Fruit fly (Drosophila melanogaster) whole organism, embryonic: ENCODE data around the gene GatB.

ENCODE experiments used
- Bteb2 ChIP-seq: fragments of 200-800 bp; sonication (Bioruptor generic); optimal IDR thresholded peaks from 2 replicates; lab custom pipeline; 2016; ENCODE audit warnings: missing biosample characterization, missing genetic modification characterization
- CG11398 ChIP-seq: fragments of 200-800 bp; sonication (Bioruptor generic); optimal IDR thresholded peaks from 2 replicates; lab custom pipeline; 2016; ENCODE audit warnings: missing biosample characterization, missing genetic modification characterization
- CG11504 ChIP-seq: fragments of 200-800 bp; sonication (Bioruptor generic); optimal IDR thresholded peaks from 3 replicates; lab custom pipeline; 2019; ENCODE audit warnings: missing biosample characterization, mild to moderate bottlenecking, missing genetic modification characterization, moderate library complexity
- CG12299 ChIP-seq: fragments of 200-800 bp; sonication (Bioruptor generic); optimal IDR thresholded peaks from 2 replicates; lab custom pipeline; 2018; ENCODE audit warnings: missing biosample characterization, mild to moderate bottlenecking, missing genetic modification characterization
- CG13624 ChIP-seq: fragments of 200-800 bp; sonication (Bioruptor generic); optimal IDR thresholded peaks from 2 replicates; lab custom pipeline; 2016; ENCODE audit warnings: missing biosample characterization, missing genetic modification characterization
- CG1647 ChIP-seq: fragments of 200-800 bp; sonication (Bioruptor generic); optimal IDR thresholded peaks from 3 replicates; lab custom pipeline; 2016; ENCODE audit warnings: missing biosample characterization, missing genetic modification characterization
- CG16815 ChIP-seq: fragments of 200-800 bp; sonication (Bioruptor generic); optimal IDR thresholded peaks from 3 replicates; lab custom pipeline; 2017; ENCODE audit warnings: missing biosample characterization, mild to moderate bottlenecking, missing genetic modification characterization
- CG18262 ChIP-seq: fragments of 200-800 bp; optimal IDR thresholded peaks from 3 replicates; lab custom pipeline; 2019; ENCODE audit warnings: missing biosample characterization, mild to moderate bottlenecking, missing genetic modification characterization, moderate library complexity
- CG2202 ChIP-seq: fragments of 200-800 bp; sonication (Bioruptor generic); optimal IDR thresholded peaks from 2 replicates; lab custom pipeline; 2018; ENCODE audit warnings: missing biosample characterization, mild to moderate bottlenecking, missing genetic modification characterization
- CG2889 ChIP-seq: fragments of 200-800 bp; sonication (Bioruptor generic); IDR thresholded peaks from 3 replicates; pipeline ENCODE4 v1.3.6; 2022; ENCODE audit warnings: missing biosample characterization, missing genetic modification characterization
- CG33557 ChIP-seq: fragments of 200-800 bp; sonication (Bioruptor generic); optimal IDR thresholded peaks from 2 replicates; lab custom pipeline; 2019; ENCODE audit warnings: missing biosample characterization, mild to moderate bottlenecking, missing genetic modification characterization, moderate library complexity
- CG34224 ChIP-seq: fragments of 200-800 bp; sonication (Bioruptor generic); IDR thresholded peaks from 3 replicates; pipeline ENCODE4 v1.3.6; 2022; ENCODE audit warnings: missing biosample characterization, missing genetic modification characterization; ENCODE audit not compliant: partially characterized antibody
- CG4360 ChIP-seq: fragments of 200-800 bp; sonication (Bioruptor generic); IDR thresholded peaks from 2 replicates; pipeline ENCODE4 v1.3.6; 2022; ENCODE audit warnings: missing biosample characterization, missing genetic modification characterization
- CG4854 ChIP-seq: fragments of 200-800 bp; sonication (Bioruptor generic); optimal IDR thresholded peaks from 2 replicates; lab custom pipeline; 2016; ENCODE audit warnings: missing biosample characterization, missing genetic modification characterization, inconsistent platforms
- CG5180 ChIP-seq: fragments of 200-800 bp; sonication (Bioruptor generic); optimal IDR thresholded peaks from 3 replicates; lab custom pipeline; 2017; ENCODE audit warnings: missing biosample characterization, missing genetic modification characterization, mild to moderate bottlenecking, moderate library complexity, missing genetic modification reagents
- CG5245 ChIP-seq: fragments of 200-800 bp; sonication (Bioruptor generic); optimal IDR thresholded peaks from 3 replicates; lab custom pipeline; 2016; ENCODE audit warnings: missing biosample characterization, missing genetic modification characterization
- CG6654 ChIP-seq: fragments of 200-800 bp; sonication (Bioruptor generic); optimal IDR thresholded peaks from 2 replicates; lab custom pipeline; 2017; ENCODE audit warnings: missing biosample characterization, mild to moderate bottlenecking, missing genetic modification characterization
- D ChIP-seq, 2 experiments: fragments of 200-800 bp in 1 of 2; fragments of >200 bp in 1 of 2; sonication (Bioruptor generic) in 1 of 2; optimal IDR thresholded peaks; 2 replicates in 1 of 2; 3 replicates in 1 of 2; lab custom pipeline; 2017; ENCODE audit warnings: mild to moderate bottlenecking in 1 of 2, missing biosample characterization in 1 of 2, missing genetic modification characterization in 1 of 2, missing genetic modification reagents in 1 of 2
- Dek ChIP-seq: fragments of 200-800 bp; sonication (Bioruptor generic); optimal IDR thresholded peaks from 3 replicates; lab custom pipeline; 2019; ENCODE audit warnings: missing biosample characterization, mild to moderate bottlenecking, missing genetic modification characterization, moderate library complexity
- Doc2 ChIP-seq: fragments of 200-800 bp; sonication (Bioruptor generic); IDR thresholded peaks from 2 replicates; pipeline ENCODE4 v1.3.6; 2022; ENCODE audit warnings: missing biosample characterization, missing genetic modification characterization
- Doc3 ChIP-seq: fragments of 200-800 bp; sonication (Bioruptor generic); IDR thresholded peaks from 3 replicates; pipeline ENCODE4 v1.3.6; 2022; ENCODE audit warnings: missing biosample characterization, missing genetic modification characterization; ENCODE audit not compliant: partially characterized antibody
- H2.0 ChIP-seq: fragments of 200-800 bp; sonication (Bioruptor generic); IDR thresholded peaks from 2 replicates; pipeline ENCODE4 v1.3.6; 2022; ENCODE audit warnings: missing biosample characterization, missing genetic modification characterization
- MTF-1 ChIP-seq: fragments of 200-800 bp; sonication (Bioruptor generic); optimal IDR thresholded peaks from 2 replicates; lab custom pipeline; 2018; ENCODE audit warnings: missing biosample characterization, mild to moderate bottlenecking, missing genetic modification characterization, borderline replicate concordance
- Mad ChIP-seq: fragments of 200-800 bp; sonication (Bioruptor generic); optimal IDR thresholded peaks from 2 replicates; lab custom pipeline; 2016; ENCODE audit warnings: missing biosample characterization, missing genetic modification characterization
- Six4 ChIP-seq: fragments of 200-800 bp; sonication (Bioruptor generic); optimal IDR thresholded peaks from 2 replicates; lab custom pipeline; 2016; ENCODE audit warnings: missing biosample characterization, missing genetic modification characterization
- Sry-β ChIP-seq: fragments of 200-800 bp; sonication (Bioruptor generic); optimal IDR thresholded peaks from 2 replicates; lab custom pipeline; 2018; ENCODE audit warnings: missing biosample characterization, mild to moderate bottlenecking, missing genetic modification characterization, moderate library complexity
- Tbp ChIP-seq: fragments of >200 bp; optimal IDR thresholded peaks from 2 replicates; lab custom pipeline; 2018; ENCODE audit warnings: missing biosample characterization, missing genetic modification characterization
- cad ChIP-seq: fragments of >200 bp; optimal IDR thresholded peaks from 2 replicates; lab custom pipeline; 2017; ENCODE audit warnings: missing biosample characterization, missing genetic modification characterization
- cas ChIP-seq: fragments of 200-800 bp; sonication (Bioruptor generic); IDR thresholded peaks from 2 replicates; pipeline ENCODE4 v1.3.6; 2022; ENCODE audit warnings: missing biosample characterization, missing genetic modification characterization
- cato ChIP-seq: fragments of 200-800 bp; sonication (Bioruptor generic); optimal IDR thresholded peaks from 2 replicates; lab custom pipeline; 2016; ENCODE audit warnings: missing biosample characterization, missing genetic modification characterization, borderline replicate concordance
- cg ChIP-seq: fragments of 200-800 bp; sonication (Bioruptor generic); optimal IDR thresholded peaks from 3 replicates; lab custom pipeline; 2019; ENCODE audit warnings: missing biosample characterization, mild to moderate bottlenecking, missing genetic modification characterization, moderate library complexity
- fd64A ChIP-seq: fragments of 200-800 bp; sonication (Bioruptor generic); optimal IDR thresholded peaks from 3 replicates; lab custom pipeline; 2018; ENCODE audit warnings: missing biosample characterization, mild to moderate bottlenecking, missing genetic modification characterization
- fd96Cb ChIP-seq: fragments of 200-800 bp; sonication (Bioruptor generic); optimal IDR thresholded peaks from 2 replicates; lab custom pipeline; 2018; ENCODE audit warnings: missing biosample characterization, mild to moderate bottlenecking, missing genetic modification characterization, moderate library complexity
- ftz-f1 ChIP-seq: fragments of 200-800 bp; sonication (Bioruptor generic); optimal IDR thresholded peaks from 2 replicates; lab custom pipeline; 2016; ENCODE audit warnings: missing biosample characterization, missing genetic modification characterization
- fu2 ChIP-seq: fragments of 200-800 bp; sonication (Bioruptor generic); optimal IDR thresholded peaks from 2 replicates; lab custom pipeline; 2016; ENCODE audit warnings: missing biosample characterization, missing genetic modification characterization
- gcm2 ChIP-seq: fragments of 200-800 bp; sonication (Bioruptor generic); optimal IDR thresholded peaks from 2 replicates; lab custom pipeline; 2016; ENCODE audit warnings: missing biosample characterization, missing genetic modification characterization
- ham ChIP-seq: fragments of 200-800 bp; sonication (Bioruptor generic); IDR thresholded peaks from 2 replicates; pipeline ENCODE4 v1.3.6; 2022; ENCODE audit warnings: missing biosample characterization, missing genetic modification characterization
- ken ChIP-seq: fragments of 200-800 bp; sonication (Bioruptor generic); IDR thresholded peaks from 3 replicates; pipeline ENCODE4 v1.3.6; 2022; ENCODE audit warnings: missing biosample characterization, missing genetic modification characterization
- oc ChIP-seq: fragments of 200-800 bp; sonication (Bioruptor generic); optimal IDR thresholded peaks from 2 replicates; lab custom pipeline; 2018; ENCODE audit warnings: missing biosample characterization, mild to moderate bottlenecking, missing genetic modification characterization, moderate library complexity
- org-1 ChIP-seq: fragments of 200-800 bp; sonication (Bioruptor generic); optimal IDR thresholded peaks from 2 replicates; lab custom pipeline; 2017; ENCODE audit warnings: missing biosample characterization, missing genetic modification characterization
- p53 ChIP-seq: fragments of 200-800 bp; sonication (Bioruptor generic); optimal IDR thresholded peaks from 2 replicates; lab custom pipeline; 2016; ENCODE audit warnings: missing biosample characterization, missing genetic modification characterization
- pan ChIP-seq, 4 experiments: fragments of >200 bp in 3 of 4; fragments of 200-800 bp in 1 of 4; sonication (Bioruptor generic) in 1 of 4; optimal IDR thresholded peaks in 3 of 4; IDR thresholded peaks in 1 of 4; 2 replicates each; pipeline versions ENCODE4 v1.3.6 to Lab custom; 2017 to 2022; ENCODE audit warnings: missing biosample characterization in 2 of 4, missing genetic modification characterization in 2 of 4, mixed read lengths in 1 of 4
- phol ChIP-seq: fragments of 200-800 bp; sonication (Bioruptor generic); optimal IDR thresholded peaks from 3 replicates; lab custom pipeline; 2018; ENCODE audit warnings: missing biosample characterization, mild to moderate bottlenecking, missing genetic modification characterization, moderate library complexity
- scrt ChIP-seq: fragments of 200-800 bp; sonication (Bioruptor generic); optimal IDR thresholded peaks from 2 replicates; lab custom pipeline; 2018; ENCODE audit warnings: missing biosample characterization, mild to moderate bottlenecking, missing genetic modification characterization, moderate library complexity
- shn ChIP-seq: fragments of 200-800 bp; sonication (Bioruptor generic); optimal IDR thresholded peaks from 3 replicates; lab custom pipeline; 2016; ENCODE audit warnings: missing biosample characterization, missing genetic modification characterization
- slbo ChIP-seq: fragments of 200-800 bp; sonication (Bioruptor generic); IDR thresholded peaks from 2 replicates; pipeline ENCODE4 v1.3.6; 2022; ENCODE audit warnings: missing biosample characterization, missing genetic modification characterization
- unpg ChIP-seq: fragments of 200-800 bp; sonication (Bioruptor generic); optimal IDR thresholded peaks from 3 replicates; lab custom pipeline; 2018; ENCODE audit warnings: missing biosample characterization, mild to moderate bottlenecking, missing genetic modification characterization, moderate library complexity
- usp ChIP-seq: fragments of >200 bp; optimal IDR thresholded peaks from 2 replicates; lab custom pipeline; 2017; ENCODE audit warnings: missing biosample characterization, missing genetic modification characterization
- vfl ChIP-seq: fragments of 200-800 bp; sonication (Bioruptor generic); optimal IDR thresholded peaks from 2 replicates; lab custom pipeline; 2016; ENCODE audit warnings: missing biosample characterization, missing genetic modification characterization
- yki ChIP-seq: fragments of >200 bp; optimal IDR thresholded peaks from 3 replicates; lab custom pipeline; 2018
- zen2 ChIP-seq: fragments of 200-800 bp; sonication (Bioruptor generic); IDR thresholded peaks from 3 replicates; pipeline ENCODE4 v1.3.6; 2022; ENCODE audit warnings: missing biosample characterization, missing genetic modification characterization; ENCODE audit not compliant: partially characterized antibody

Gene GatB

DNA sequence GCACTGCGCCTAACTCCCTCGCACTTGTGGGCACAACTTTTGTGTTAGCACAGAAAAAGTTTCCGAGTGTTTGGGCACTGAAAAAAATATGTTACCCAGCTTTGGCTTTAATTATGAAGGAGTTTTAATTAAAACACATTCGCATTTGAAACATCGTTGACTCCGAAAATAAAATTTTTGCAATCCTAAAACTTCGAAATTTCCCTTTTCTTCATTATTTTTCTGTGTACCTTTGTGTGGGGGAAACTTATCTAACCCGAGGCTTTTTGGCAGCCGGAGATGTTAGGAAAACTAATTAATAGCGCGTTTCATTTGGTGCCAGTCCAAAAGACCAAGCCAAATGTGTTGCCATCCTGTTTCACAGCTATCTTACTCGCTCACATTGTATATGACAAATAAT is 38.4 kb downstream of the GatB start (continued):
- TF ChIP-seq CG2202: no peak
- no peak for TF ChIP-seq CG5245 (GFP tag; lab: Kevin White, UChicago)
- TF ChIP-seq shn (GFP tag; lab: Kevin White, UChicago): no peak
- TF ChIP-seq H2.0 (GFP tag; lab: Robert Waterston, UW): no peak
- no peak for TF ChIP-seq CG1647 (GFP tag; lab: Kevin White, UChicago)
- no peak for TF ChIP-seq Doc2 (GFP tag; lab: Robert Waterston, UW)
- TF ChIP-seq vfl: no peak
- peak; percentile 33 for TF ChIP-seq scrt (GFP tag; lab: Kevin White, UChicago)
- no peak for TF ChIP-seq CG13624 (GFP tag; lab: Kevin White, UChicago)
- no peak for TF ChIP-seq cad (GFP tag; lab: Kevin White, UChicago)
- TF ChIP-seq Tbp (GFP tag; lab: Kevin White, UChicago): no peak
- no peak for TF ChIP-seq CG4360
- TF ChIP-seq D (optimal IDR thresholded peaks at IDR 0.05; lab: Kevin White, UChicago): no peak
- TF ChIP-seq D (GFP tag; optimal IDR thresholded peaks at IDR 0.05; lab: Kevin White, UChicago): no peak
- no peak for TF ChIP-seq p53 (GFP tag; lab: Kevin White, UChicago)
- TF ChIP-seq oc (tag; lab: Kevin White, UChicago): no peak
- no peak for TF ChIP-seq unpg (GFP tag; lab: Kevin White, UChicago)
- no peak for TF ChIP-seq CG34224 (GFP tag; lab: Robert Waterston, UW)
- no peak for TF ChIP-seq cato (GFP tag; lab: Kevin White, UChicago)
- no peak for TF ChIP-seq CG33557 (GFP tag; lab: Kevin White, UChicago)
- no peak for TF ChIP-seq fd96Cb (tag; lab: Kevin White, UChicago)
- no peak for TF ChIP-seq fu2
- TF ChIP-seq CG2889 (GFP tag; lab: Robert Waterston, UW): no peak
- no peak for TF ChIP-seq CG18262 (tag; lab: Kevin White, UChicago)
- TF ChIP-seq Mad (GFP tag; lab: Kevin White, UChicago): no peak
- no peak for TF ChIP-seq ken
- TF ChIP-seq slbo (GFP tag; lab: Robert Waterston, UW): peak; percentile 46; the same call in 1 of the 2 replicates
- no peak for TF ChIP-seq phol (tag; lab: Kevin White, UChicago)
- TF ChIP-seq Sry-β (GFP tag; lab: Kevin White, UChicago): no peak
- no peak for TF ChIP-seq ham (GFP tag; lab: Robert Waterston, UW)
- no peak for TF ChIP-seq usp
- TF ChIP-seq cg (GFP tag; lab: Kevin White, UChicago): no peak
- no peak for TF ChIP-seq gcm2
- no peak for TF ChIP-seq CG16815 (GFP tag; lab: Kevin White, UChicago)
- TF ChIP-seq ftz-f1 (GFP tag; lab: Kevin White, UChicago): no peak
- TF ChIP-seq CG5180 (GFP tag; lab: Kevin White, UChicago): no peak
- no peak for TF ChIP-seq zen2 (GFP tag; lab: Robert Waterston, UW)
- TF ChIP-seq MTF-1 (GFP tag; lab: Kevin White, UChicago): no peak
- no peak for TF ChIP-seq yki (lab: Kevin White, UChicago)
- TF ChIP-seq Six4 (GFP tag; lab: Kevin White, UChicago): no peak
- no peak for TF ChIP-seq CG11398
- no peak for TF ChIP-seq fd64A (GFP tag; lab: Kevin White, UChicago)
- no peak for TF ChIP-seq org-1 (GFP tag; lab: Kevin White, UChicago)
- TF ChIP-seq CG11504 (tag; lab: Kevin White, UChicago): no peak
- no peak for TF ChIP-seq CG12299 (tag; lab: Kevin White, UChicago)
- peak; percentile 27 for TF ChIP-seq Dek (tag; lab: Kevin White, UChicago)
- TF ChIP-seq cas (GFP tag; lab: Robert Waterston, UW): no peak
- no peak for TF ChIP-seq CG6654 (GFP tag; lab: Kevin White, UChicago)
- TF ChIP-seq Doc3 (GFP tag; lab: Robert Waterston, UW): no peak
- TF ChIP-seq Bteb2: no peak
- TF ChIP-seq CG4854 (GFP tag; lab: Kevin White, UChicago): no peak
- TF ChIP-seq pan (optimal IDR thresholded peaks at IDR 0.05; lab: Kevin White, UChicago): no peak
- TF ChIP-seq pan (GFP tag; optimal IDR thresholded peaks at IDR 0.05 in 1 of 2, IDR thresholded peaks at IDR 0.05 in 1 of 2): no peak
